ENCODE assay signal across 1 fruit fly cellular context in genomic region chr3L:12468016-12468415, dm6.
A peak's percentile ranks its signal among the peaks of the same experiment; 100 is the strongest.
TF ChIP-seq lines count a peak whose summit lies in the region.

TSS of gene eyg (minus strand) at chr3L:12468021.

TF ChIP-seq in whole organism, embryonic, 481 proteins besides CTCF, POLR2A, EP300 and RAD21 (continued from another document):
- TF ChIP-seq dati (GFP tag; IDR thresholded peaks at IDR 0.05; lab: Robert Waterston, UW), result no peak
- no peak for TF ChIP-seq Hmr (GFP tag; optimal IDR thresholded peaks at IDR 0.05; lab: Kevin White, UChicago)
- TF ChIP-seq jing (GFP tag; optimal IDR thresholded peaks at IDR 0.05; lab: Kevin White, UChicago), result peak; percentile 18
- TF ChIP-seq CG2202 (tag; optimal IDR thresholded peaks at IDR 0.05; lab: Kevin White, UChicago), result peak; percentile 48
- TF ChIP-seq Deaf1 (tag; optimal IDR thresholded peaks at IDR 0.05; lab: Kevin White, UChicago), result no peak
- TF ChIP-seq CG34224 (GFP tag; IDR thresholded peaks at IDR 0.05; lab: Robert Waterston, UW; ENCODE audit: partially characterized antibody), result peak; percentile 31; the same call in 1 of the 3 replicates
- TF ChIP-seq pnt (GFP tag; optimal IDR thresholded peaks at IDR 0.05; lab: Kevin White, UChicago), result no peak
